Fruit fly (Drosophila melanogaster): ENCODE data around the gene CG9988.

CG9988 gene

dm6 chr3R:28634981-28635930, 955 bp upstream of the CG9988 start, which contains the start of gene CG10011 (continued):
- TF ChIP-seq E2f2 (GFP tag; IDR thresholded peaks at IDR 0.05) (peak; percentile 32; the same call in 1 of the 2 replicates), Dbx (GFP tag; IDR thresholded peaks at IDR 0.05) (0 out of 3 replicates have a peak, but pooled peaks have one; percentile 33), Trl (optimal IDR thresholded peaks at IDR 0.05) (no peak), Trl (GFP tag; optimal IDR thresholded peaks at IDR 0.05) (peak; percentile 1), odd (GFP tag; optimal IDR thresholded peaks at IDR 0.05) (no peak), Sry-δ (GFP tag; optimal IDR thresholded peaks at IDR 0.05) (peak; percentile 1), CG17186 (GFP tag; optimal IDR thresholded peaks at IDR 0.05) (peak; percentile 85), Ada2b (GFP tag; IDR thresholded peaks at IDR 0.05) (no peak), jigr1 (GFP tag; IDR thresholded peaks at IDR 0.05) (no peak), NFAT (GFP tag; IDR thresholded peaks at IDR 0.05) (0 out of 2 replicates have a peak, but pooled peaks have one; percentile 7), Gug (GFP tag; IDR thresholded peaks at IDR 0.05) (peak; percentile 6; the same call in 1 of the 4 replicates), trh (GFP tag; optimal IDR thresholded peaks at IDR 0.05) (no peak), CG4617 (GFP tag; optimal IDR thresholded peaks at IDR 0.05; ENCODE audit: borderline replicate concordance) (peak; percentile 0), chif (GFP tag; optimal IDR thresholded peaks at IDR 0.05) (no peak), CG11504 (tag; optimal IDR thresholded peaks at IDR 0.05) (no peak), CG8478 (optimal IDR thresholded peaks at IDR 0.05) (peak; percentile 86), CG3995 (GFP tag; optimal IDR thresholded peaks at IDR 0.05) (peak; percentile 27), hkb (optimal IDR thresholded peaks at IDR 0.05) (peak; percentile 92), hkb (GFP tag; IDR thresholded peaks at IDR 0.05) (peak; percentile 20; the same call in 1 of the 2 replicates), CG12391 (tag; optimal IDR thresholded peaks at IDR 0.05) (peak; percentile 6), CG17829 (tag; optimal IDR thresholded peaks at IDR 0.05) (peak; percentile 24), Dp (GFP tag; optimal IDR thresholded peaks at IDR 0.05) (peak; percentile 10), inv (GFP tag; IDR thresholded peaks at IDR 0.05; ENCODE audit: partially characterized antibody) (no peak), CG6254 (GFP tag; optimal IDR thresholded peaks at IDR 0.05) (peak; percentile 61), repo (GFP tag; optimal IDR thresholded peaks at IDR 0.05) (peak; percentile 17), CG15011 (GFP tag; optimal IDR thresholded peaks at IDR 0.05) (no peak), CTCF (GFP tag; optimal IDR thresholded peaks at IDR 0.05) (peak; percentile 93), CG7745 (tag; optimal IDR thresholded peaks at IDR 0.05) (no peak), MESR4 (GFP tag; optimal IDR thresholded peaks at IDR 0.05) (peak; percentile 73), Opbp (GFP tag; IDR thresholded peaks at IDR 0.05; ENCODE audit: partially characterized antibody) (peak; percentile 57; the same call in 2 of the 3 replicates), Asciz (GFP tag; optimal IDR thresholded peaks at IDR 0.05) (no peak), ken (GFP tag; IDR thresholded peaks at IDR 0.05) (0 out of 3 replicates have a peak, but pooled peaks have one; percentile 30), hth (optimal IDR thresholded peaks at IDR 0.05) (no peak), gcm2 (GFP tag; optimal IDR thresholded peaks at IDR 0.05) (no peak), pita (GFP tag; optimal IDR thresholded peaks at IDR 0.05) (peak; percentile 82), her (GFP tag; optimal IDR thresholded peaks at IDR 0.05) (peak; percentile 99), BEAF-32 (GFP tag; optimal IDR thresholded peaks at IDR 0.05) (peak; percentile 20), sr (GFP tag; IDR thresholded peaks at IDR 0.05) (0 out of 3 replicates have a peak, but pooled peaks have one; percentile 22), shn (GFP tag; optimal IDR thresholded peaks at IDR 0.05) (no peak), CG18011 (GFP tag; optimal IDR thresholded peaks at IDR 0.05) (no peak), CG6689 (GFP tag; IDR thresholded peaks at IDR 0.05) (no peak), Lhr (GFP tag; optimal IDR thresholded peaks at IDR 0.05) (peak; percentile 58), Bdp1 (GFP tag; optimal IDR thresholded peaks at IDR 0.05) (no peak), phol (tag; optimal IDR thresholded peaks at IDR 0.05) (peak; percentile 45), lilli (GFP tag; optimal IDR thresholded peaks at IDR 0.05) (no peak), Mad (GFP tag; optimal IDR thresholded peaks at IDR 0.05) (no peak), fd64A (GFP tag; optimal IDR thresholded peaks at IDR 0.05) (no peak), Hmx (GFP tag; optimal IDR thresholded peaks at IDR 0.05) (no peak), Mrtf (GFP tag; IDR thresholded peaks at IDR 0.05) (no peak), CG34376 (GFP tag; optimal IDR thresholded peaks at IDR 0.05) (no peak)

Measured in whole organism, embryonic.